Worm (Caenorhabditis elegans) whole organism, L3 larva: Measurements from ENCODE around the gene srr-10.

ENCODE experiments used
- ama-1 ChIP-seq: fragments of 150-350 bp; optimal IDR thresholded peaks from 2 replicates; lab custom pipeline; 2018
- ceh-9 ChIP-seq: sonication (generic microtip); optimal IDR thresholded peaks from 2 replicates; lab custom pipeline; 2018; ENCODE audit warnings: missing biosample characterization, missing genetic modification characterization
- fkh-10 ChIP-seq: sonication (generic microtip); optimal IDR thresholded peaks from 2 replicates; lab custom pipeline; 2017; ENCODE audit warnings: missing biosample characterization, missing genetic modification reagents, missing genetic modification characterization
- nhr-12 ChIP-seq: fragments of 150-350 bp; optimal IDR thresholded peaks from 2 replicates; lab custom pipeline; 2014; ENCODE audit warnings: missing biosample characterization, missing genetic modification characterization
- nhr-77 ChIP-seq: fragments of 150-350 bp; optimal IDR thresholded peaks from 2 replicates; lab custom pipeline; 2014; ENCODE audit warnings: missing biosample characterization, missing genetic modification characterization
- pha-4 ChIP-seq: fragments of 150-350 bp; optimal IDR thresholded peaks from 2 replicates; lab custom pipeline; 2014; ENCODE audit warnings: missing biosample characterization, missing genetic modification reagents, missing genetic modification characterization

DNA sequence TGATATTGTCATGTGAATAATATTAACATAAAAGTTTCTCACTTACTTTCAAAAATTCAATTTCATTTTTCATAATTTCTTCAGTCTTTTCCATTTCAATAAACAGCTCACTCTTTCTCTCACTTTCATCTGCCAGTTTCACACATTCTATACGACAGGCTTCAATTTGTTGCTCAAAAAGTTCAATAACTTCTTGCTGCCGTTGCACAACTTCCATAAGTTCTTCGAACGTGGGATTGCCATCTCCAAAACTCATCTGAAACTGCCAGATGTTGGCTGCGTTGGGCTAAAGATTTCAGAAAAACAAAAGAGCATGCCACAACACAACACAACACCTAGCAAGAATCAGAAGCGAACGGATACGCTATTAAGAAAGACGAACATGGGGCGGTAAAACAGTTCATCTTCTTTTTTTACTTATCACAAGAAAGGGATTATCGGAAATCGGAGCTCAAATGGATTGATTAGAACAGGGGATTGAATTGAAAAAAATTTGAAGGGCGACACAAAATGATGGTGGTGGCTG is 2.1 kb upstream of the srr-10 start:
- no peak for TF ChIP-seq fkh-10
- TF ChIP-seq ceh-9 (tag; lab: Kevin White, UChicago) = no peak
- no peak for TF ChIP-seq ama-1 (lab: Kevin White, UChicago)
- TF ChIP-seq nhr-77 = no peak
- no peak for TF ChIP-seq nhr-12 (tag; lab: Kevin White, UChicago)
- TF ChIP-seq pha-4 (tag; lab: Kevin White, UChicago) = no peak
